Worm (Caenorhabditis elegans) whole organism, early embryonic: ENCODE results near the gene B0222.15.

Experiments
- B0310.2 ChIP-seq: sonication (generic microtip); optimal IDR thresholded peaks from 2 replicates; lab custom pipeline; 2016; ENCODE audit warnings: mild to moderate bottlenecking, missing genetic modification characterization, missing compliant biosample characterization
- F13C5.2 ChIP-seq: sonication (generic microtip); optimal IDR thresholded peaks from 2 replicates; lab custom pipeline; 2017; ENCODE audit warnings: mild to moderate bottlenecking, missing genetic modification characterization, inconsistent platforms, missing compliant biosample characterization
- aly-1 ChIP-seq: sonication (generic microtip); optimal IDR thresholded peaks from 2 replicates; lab custom pipeline; 2016; ENCODE audit warnings: missing genetic modification characterization, missing compliant biosample characterization
- ama-1 ChIP-seq: fragments of 150-350 bp; optimal IDR thresholded peaks from 2 replicates; lab custom pipeline; 2014
- ceh-13 ChIP-seq: fragments of 200-800 bp; sonication (Bioruptor generic); optimal IDR thresholded peaks from 2 replicates; lab custom pipeline; 2018; ENCODE audit warnings: mild to moderate bottlenecking, missing genetic modification characterization, missing compliant biosample characterization
- ceh-36 ChIP-seq: sonication (generic microtip); optimal IDR thresholded peaks from 2 replicates; lab custom pipeline; 2016; ENCODE audit warnings: missing genetic modification characterization, inconsistent platforms, missing compliant biosample characterization
- ets-7 ChIP-seq: sonication (generic microtip); optimal IDR thresholded peaks from 2 replicates; lab custom pipeline; 2016; ENCODE audit warnings: missing genotype, missing genetic modification characterization, missing compliant biosample characterization
- flt-1 ChIP-seq: fragments of 200-800 bp; sonication (Bioruptor generic); IDR thresholded peaks from 2 replicates; pipeline ENCODE4 v1.3.6; 2022; ENCODE audit warnings: missing genetic modification characterization, missing compliant biosample characterization
- hmbx-1 ChIP-seq: sonication (generic microtip); optimal IDR thresholded peaks from 2 replicates; lab custom pipeline; 2016; ENCODE audit warnings: mild to moderate bottlenecking, missing genetic modification characterization, missing compliant biosample characterization
- hmg-4 ChIP-seq: fragments of 200-800 bp; sonication (Bioruptor generic); optimal IDR thresholded peaks from 2 replicates; lab custom pipeline; 2018; ENCODE audit warnings: mild to moderate bottlenecking, missing genetic modification characterization, missing compliant biosample characterization
- hnd-1 ChIP-seq: sonication (generic microtip); optimal IDR thresholded peaks from 2 replicates; lab custom pipeline; 2016; ENCODE audit warnings: missing genetic modification characterization, missing compliant biosample characterization
- pes-1 ChIP-seq: fragments of 200-800 bp; sonication (Bioruptor generic); IDR thresholded peaks from 2 replicates; pipeline ENCODE4 v1.3.6; 2022; ENCODE audit warnings: missing genetic modification reagents, missing genetic modification characterization, missing compliant biosample characterization
- scrt-1 ChIP-seq: fragments of 200-800 bp; sonication (Bioruptor generic); IDR thresholded peaks from 2 replicates; pipeline ENCODE4 v1.3.6; 2022; ENCODE audit warnings: missing genetic modification characterization, missing compliant biosample characterization
- sea-1 ChIP-seq: fragments of 200-800 bp; sonication (Bioruptor generic); conservative IDR thresholded peaks from 2 replicates; pipeline ENCODE4 v1.3.6; 2022; ENCODE audit warnings: missing genetic modification characterization, missing compliant biosample characterization
- tbx-11 ChIP-seq: fragments of 200-800 bp; sonication (Bioruptor generic); IDR thresholded peaks from 2 replicates; pipeline ENCODE4 v1.3.6; 2022; ENCODE audit warnings: missing genetic modification characterization, missing compliant biosample characterization
- tbx-37 ChIP-seq: fragments of 200-800 bp; sonication (Bioruptor generic); conservative IDR thresholded peaks from 2 replicates; pipeline ENCODE4 v1.3.6; 2022; ENCODE audit warnings: missing genetic modification reagents, missing genetic modification characterization, missing compliant biosample characterization
- tra-4 ChIP-seq: sonication (generic microtip); optimal IDR thresholded peaks from 2 replicates; lab custom pipeline; 2017; ENCODE audit warnings: missing genetic modification characterization, missing compliant biosample characterization

B0222.15 gene

ce11 chrV:9152339-9152738, 4.2 kb downstream of the B0222.15 start:
- TF ChIP-seq ama-1 (lab: Kevin White, UChicago) (no peak), ets-7 (tag; lab: Kevin White, UChicago) (no peak), F13C5.2 (tag; lab: Kevin White, UChicago) (no peak)

- no peak for TF ChIP-seq ceh-13 (GFP tag; lab: Kevin White, UChicago)
- TF ChIP-seq hmg-4 (GFP tag; lab: Kevin White, UChicago) = no peak
- no peak for TF ChIP-seq ama-1 (lab: Kevin White, UChicago)
- TF ChIP-seq pes-1 (GFP tag; lab: Robert Waterston, UW) = no peak
- no peak for TF ChIP-seq ets-7 (tag; lab: Kevin White, UChicago)
- TF ChIP-seq B0310.2 = no peak
- no peak for TF ChIP-seq tbx-11 (GFP tag; lab: Robert Waterston, UW)
- no peak for TF ChIP-seq tbx-37
- TF ChIP-seq hmbx-1 = no peak
- no peak for TF ChIP-seq tra-4
- no peak for TF ChIP-seq hnd-1 (tag; lab: Kevin White, UChicago)
- no peak for TF ChIP-seq sea-1 (GFP tag; lab: Robert Waterston, UW)
- no peak for TF ChIP-seq aly-1
- no peak for TF ChIP-seq F13C5.2 (tag; lab: Kevin White, UChicago)
Measured at ce11 chrV:9148151-9148550, 8.4 kb downstream of the B0222.15 start.

ce11 chrV:9146849-9147557, 9.6 kb downstream of the B0222.15 start, which contains the start of gene spl-2:
TSS of gene spl-2 (minus strand) at chrV:9146899.
- TF ChIP-seq tbx-11 (GFP tag; lab: Robert Waterston, UW) (no peak), hnd-1 (tag; lab: Kevin White, UChicago) (no peak), scrt-1 (GFP tag; lab: Robert Waterston, UW) (no peak), F13C5.2 (tag; lab: Kevin White, UChicago) (no peak), tbx-37 (no peak), ama-1 (lab: Kevin White, UChicago) (no peak), B0310.2 (no peak), hmg-4 (GFP tag; lab: Kevin White, UChicago) (no peak), sea-1 (GFP tag; lab: Robert Waterston, UW) (no peak), aly-1 (no peak), hmbx-1 (no peak), ceh-36 (no peak), flt-1 (GFP tag; lab: Robert Waterston, UW) (no peak), pes-1 (GFP tag; lab: Robert Waterston, UW) (no peak), tra-4 (no peak)

ce11 chrV:9146196-9146595, 10.4 kb downstream of the B0222.15 start:
- TF ChIP-seq flt-1 (GFP tag; lab: Robert Waterston, UW) (no peak), ama-1 (lab: Kevin White, UChicago) (no peak), ets-7 (tag; lab: Kevin White, UChicago) (no peak), B0310.2 (no peak), scrt-1 (GFP tag; lab: Robert Waterston, UW) (no peak), tbx-37 (no peak)

- no peak for TF ChIP-seq hmg-4 (GFP tag; lab: Kevin White, UChicago)
- TF ChIP-seq F13C5.2 (tag; lab: Kevin White, UChicago) = no peak
- no peak for TF ChIP-seq ets-7 (tag; lab: Kevin White, UChicago)
- TF ChIP-seq ceh-36 = no peak
- TF ChIP-seq tbx-37 = no peak
- no peak for TF ChIP-seq sea-1 (GFP tag; lab: Robert Waterston, UW)
- no peak for TF ChIP-seq scrt-1 (GFP tag; lab: Robert Waterston, UW)
Measured at ce11 chrV:9143896-9144295, 12.7 kb downstream of the B0222.15 start.

ce11 chrV:9141297-9141696, 15.3 kb downstream of the B0222.15 start, which contains the start of gene pitr-3:
TSS of gene pitr-3 (minus strand) at chrV:9141397.
- TF ChIP-seq ama-1 (lab: Kevin White, UChicago) (no peak), hmg-4 (GFP tag; lab: Kevin White, UChicago) (no peak), tbx-11 (GFP tag; lab: Robert Waterston, UW) (no peak), ceh-13 (GFP tag; lab: Kevin White, UChicago) (no peak), B0310.2 (no peak), flt-1 (GFP tag; lab: Robert Waterston, UW) (no peak), pes-1 (GFP tag; lab: Robert Waterston, UW) (no peak), ceh-36 (no peak), tbx-37 (no peak), ets-7 (tag; lab: Kevin White, UChicago) (no peak)

ce11 chrV:9137618-9138017, 19.0 kb downstream of the B0222.15 start, which contains the start of gene pitr-2:
TSS of gene pitr-2 (minus strand) at chrV:9137718.
- TF ChIP-seq F13C5.2 (tag; lab: Kevin White, UChicago) (no peak), ceh-36 (no peak), ets-7 (tag; lab: Kevin White, UChicago) (no peak), tbx-11 (GFP tag; lab: Robert Waterston, UW) (no peak)

ce11 chrV:9133950-9134349, 22.6 kb downstream of the B0222.15 start, which contains the start of gene B0222.1:
TSS of gene B0222.1 (plus strand) at chrV:9134255.
- no peak for TF ChIP-seq flt-1 (GFP tag; lab: Robert Waterston, UW)
- TF ChIP-seq aly-1 = no peak
- no peak for TF ChIP-seq tbx-37
- TF ChIP-seq sea-1 (GFP tag; lab: Robert Waterston, UW) = no peak
- TF ChIP-seq ceh-13 (GFP tag; lab: Kevin White, UChicago) = no peak
- TF ChIP-seq ets-7 (tag; lab: Kevin White, UChicago) = no peak
- no peak for TF ChIP-seq F13C5.2 (tag; lab: Kevin White, UChicago)
- TF ChIP-seq hmbx-1 = no peak
- no peak for TF ChIP-seq B0310.2
- TF ChIP-seq tbx-11 (GFP tag; lab: Robert Waterston, UW) = no peak
- no peak for TF ChIP-seq hmg-4 (GFP tag; lab: Kevin White, UChicago)
